Fruit fly (Drosophila melanogaster) Kc167 (cell line): ENCODE measurements around the gene tty.

Source experiments
- Myc ChIP-seq: fragments of >200 bp; optimal IDR thresholded peaks from 2 replicates; lab custom pipeline; 2017; ENCODE audit warnings: missing external identifiers
- Sin3A ChIP-seq: fragments of >200 bp; optimal IDR thresholded peaks from 2 replicates; lab custom pipeline; 2018; ENCODE audit warnings: missing external identifiers
- h ChIP-seq: fragments of >200 bp; optimal IDR thresholded peaks from 3 replicates; lab custom pipeline; 2018; ENCODE audit warnings: missing external identifiers
- insv ChIP-seq: fragments of >200 bp; optimal IDR thresholded peaks from 3 replicates; lab custom pipeline; 2018; ENCODE audit warnings: missing external identifiers
- psq ChIP-seq: fragments of >200 bp; optimal IDR thresholded peaks from 2 replicates; lab custom pipeline; 2017; ENCODE audit warnings: missing external identifiers
- ttk ChIP-seq: sonication (Bioruptor generic); optimal IDR thresholded peaks from 2 replicates; lab custom pipeline; 2017; ENCODE audit warnings: missing external identifiers

The tty gene

DNA sequence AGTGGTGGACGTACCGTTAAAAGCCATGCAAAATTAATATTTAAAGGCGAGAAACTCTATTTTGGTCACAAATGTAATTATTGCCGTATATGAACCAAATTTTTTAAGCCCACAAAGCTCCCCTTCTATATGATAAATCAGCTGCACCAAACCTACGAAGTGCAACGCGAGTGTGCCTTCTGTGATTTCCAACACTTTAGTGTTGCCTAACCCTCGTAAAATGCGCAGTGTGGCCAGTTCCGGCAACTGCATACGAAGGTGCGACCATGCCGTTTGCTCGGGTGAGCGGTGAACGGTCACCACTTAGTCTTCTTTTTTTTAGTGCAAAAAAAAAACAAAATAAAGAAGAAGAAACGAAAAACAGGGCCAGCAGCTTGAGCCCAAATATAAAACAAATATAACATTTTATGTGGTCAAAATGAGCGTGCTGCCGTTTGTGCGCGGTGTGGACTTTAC is at the start of gene tty, which contains the start of gene fliI:
tty (minus strand) TSS at position 201 of the 456 bp plus-strand sequence.
fliI (plus strand) TSS at position 266 of the 456 bp plus-strand sequence.
- TF ChIP-seq Sin3A (lab: Kevin White, UChicago) (no peak), insv (lab: Kevin White, UChicago) (no peak), ttk (lab: Kevin White, UChicago) (no peak), Myc (lab: Kevin White, UChicago) (no peak), h (lab: Kevin White, UChicago) (no peak), psq (lab: Kevin White, UChicago) (no peak)

DNA sequence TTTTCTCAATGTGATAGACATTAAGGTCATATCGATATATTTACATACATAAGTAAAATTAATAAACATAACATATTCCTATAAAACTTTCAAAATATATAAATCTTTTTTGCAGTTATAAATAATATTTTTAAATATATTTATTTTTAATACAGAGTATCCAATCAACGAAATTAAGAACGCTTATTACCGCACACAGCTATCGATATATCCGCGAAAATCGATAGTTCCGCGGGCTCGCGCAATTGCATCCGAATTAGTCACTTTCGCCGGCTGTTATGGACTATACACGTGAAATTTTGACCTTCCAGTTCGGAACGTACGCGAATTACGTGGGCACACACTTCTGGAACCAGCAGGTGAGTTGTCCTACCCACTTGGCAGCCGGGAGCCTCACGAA is 49.3 kb upstream of the tty start, which contains the start of gene mst:
mst (plus strand) TSS at position 244 of the 400 bp plus-strand sequence.
- TF ChIP-seq Myc (lab: Kevin White, UChicago) = no peak
- no peak for TF ChIP-seq h (lab: Kevin White, UChicago)
- no peak for TF ChIP-seq ttk (lab: Kevin White, UChicago)
- no peak for TF ChIP-seq psq (lab: Kevin White, UChicago)
- TF ChIP-seq Sin3A (lab: Kevin White, UChicago) = no peak
- TF ChIP-seq insv (lab: Kevin White, UChicago) = no peak

DNA sequence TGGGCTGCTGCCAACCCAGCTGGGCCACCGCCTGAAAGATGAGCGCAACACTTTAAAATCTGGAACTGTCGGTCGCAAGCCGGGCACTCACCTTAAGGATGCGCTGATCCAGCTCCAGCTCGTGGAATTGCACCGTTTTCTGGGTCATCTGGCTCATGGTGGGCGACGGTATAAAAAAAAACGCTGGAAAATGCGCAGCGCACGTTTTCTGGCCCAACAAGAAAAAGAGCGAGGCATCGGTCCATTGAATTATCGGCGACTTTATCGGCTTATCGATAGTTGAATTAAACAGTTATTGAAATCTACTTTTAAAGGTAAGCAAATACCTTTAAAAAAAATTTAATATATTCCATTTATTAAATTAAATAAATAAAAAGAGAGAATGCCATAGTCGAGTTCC is 48.2 kb upstream of the tty start, which contains the start of gene Ddx56:
Ddx56 (minus strand) TSS at position 252 of the 400 bp plus-strand sequence.
- no peak for TF ChIP-seq ttk (lab: Kevin White, UChicago)
- no peak for TF ChIP-seq insv (lab: Kevin White, UChicago)
- TF ChIP-seq Sin3A (lab: Kevin White, UChicago) = no peak
- TF ChIP-seq Myc (lab: Kevin White, UChicago) = no peak
- TF ChIP-seq h (lab: Kevin White, UChicago) = no peak
- TF ChIP-seq psq (lab: Kevin White, UChicago) = no peak

DNA sequence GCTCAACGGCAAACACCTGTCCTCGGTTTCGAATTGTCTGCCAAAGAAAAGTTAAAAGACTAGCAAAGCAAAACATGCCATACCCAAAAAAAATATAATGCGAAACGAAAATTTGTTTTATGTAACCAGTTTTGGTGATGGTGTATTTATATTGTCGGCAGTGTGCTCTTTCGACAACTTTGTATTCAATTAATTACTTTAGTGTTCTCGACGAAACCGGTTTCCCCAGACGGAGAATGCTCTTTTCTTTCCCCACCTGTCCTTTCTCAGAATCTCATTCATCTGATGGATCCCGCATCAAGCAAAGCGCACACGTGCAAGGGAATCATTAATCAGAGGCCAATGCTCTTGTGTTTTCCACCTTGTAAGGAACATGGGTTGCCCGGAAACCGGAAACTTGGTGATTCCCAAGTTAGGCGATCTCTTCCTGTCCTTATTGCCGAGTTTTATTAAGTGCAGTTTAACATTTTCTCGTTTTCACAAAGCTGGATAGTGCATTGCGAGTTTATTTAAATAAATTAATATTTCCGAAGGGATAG is 38.9 kb upstream of the tty start:
- no peak for TF ChIP-seq Myc (lab: Kevin White, UChicago)
- TF ChIP-seq ttk (lab: Kevin White, UChicago) = no peak
- TF ChIP-seq Sin3A (lab: Kevin White, UChicago) = no peak
- TF ChIP-seq psq (lab: Kevin White, UChicago) = no peak
- no peak for TF ChIP-seq h (lab: Kevin White, UChicago)

DNA sequence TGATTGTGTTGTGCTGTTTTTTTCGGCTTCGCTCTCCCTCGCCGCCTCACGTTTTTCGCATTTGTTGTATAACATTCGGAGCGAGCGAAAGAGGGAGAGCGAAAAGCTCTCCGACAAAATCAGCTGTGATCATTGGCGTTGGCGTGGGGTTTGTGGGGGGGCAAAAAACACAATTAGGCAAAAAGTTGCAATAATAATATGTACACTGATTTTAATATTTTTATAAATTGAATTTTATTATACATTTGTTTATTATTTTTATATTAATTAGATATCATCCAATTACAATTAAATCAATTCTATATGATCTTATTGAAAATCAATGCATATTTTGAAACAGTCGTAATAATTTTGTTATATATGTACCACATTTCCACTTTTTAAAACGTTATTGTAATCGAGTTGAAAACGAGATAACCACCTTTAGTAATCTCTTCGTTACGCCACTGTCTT is 36.1 kb upstream of the tty start:
- TF ChIP-seq h (lab: Kevin White, UChicago) (no peak), insv (lab: Kevin White, UChicago) (no peak), psq (lab: Kevin White, UChicago) (no peak), Myc (lab: Kevin White, UChicago) (no peak), Sin3A (lab: Kevin White, UChicago) (no peak), ttk (lab: Kevin White, UChicago) (no peak)

DNA sequence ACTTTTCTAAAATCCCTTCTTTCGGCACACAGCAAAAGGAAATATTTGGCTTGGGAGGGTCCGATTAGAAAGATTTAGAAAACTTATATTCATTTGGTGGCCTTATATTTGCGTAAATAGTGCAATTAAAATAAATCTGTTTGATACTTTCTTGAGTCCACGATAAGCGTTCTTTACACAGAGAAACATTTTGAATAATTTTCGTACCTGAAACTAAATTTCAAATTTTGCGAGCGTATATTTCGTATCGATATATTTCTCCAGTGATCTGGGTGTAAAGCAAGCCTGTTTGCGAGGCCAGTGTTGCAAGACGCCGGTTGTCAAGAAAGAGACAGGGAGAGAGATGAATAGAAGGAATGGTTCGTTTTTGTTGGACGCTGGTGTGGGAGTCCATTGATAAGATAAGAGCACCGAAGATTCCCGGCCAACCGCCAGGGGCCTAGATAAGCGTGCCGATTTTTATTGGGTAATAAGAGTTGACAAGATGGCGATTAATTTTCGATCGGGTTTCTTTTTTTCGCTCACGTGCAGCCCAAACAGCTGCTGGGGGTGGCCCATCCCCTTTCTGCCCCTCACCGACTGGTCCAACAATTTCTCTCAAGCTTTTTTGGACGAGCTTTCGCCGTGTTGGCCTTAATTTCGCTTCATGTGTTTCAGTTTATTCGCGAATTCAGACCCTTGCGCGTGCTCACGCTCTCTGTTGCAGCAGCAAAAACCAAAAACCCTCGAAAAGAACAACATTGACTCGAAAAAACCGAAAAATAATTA is 34.4 kb upstream of the tty start, which contains the start of gene slgA:
slgA (plus strand) TSS at position 344 of the 768 bp plus-strand sequence.
- TF ChIP-seq Sin3A (lab: Kevin White, UChicago) (no peak), ttk (lab: Kevin White, UChicago) (no peak)

DNA sequence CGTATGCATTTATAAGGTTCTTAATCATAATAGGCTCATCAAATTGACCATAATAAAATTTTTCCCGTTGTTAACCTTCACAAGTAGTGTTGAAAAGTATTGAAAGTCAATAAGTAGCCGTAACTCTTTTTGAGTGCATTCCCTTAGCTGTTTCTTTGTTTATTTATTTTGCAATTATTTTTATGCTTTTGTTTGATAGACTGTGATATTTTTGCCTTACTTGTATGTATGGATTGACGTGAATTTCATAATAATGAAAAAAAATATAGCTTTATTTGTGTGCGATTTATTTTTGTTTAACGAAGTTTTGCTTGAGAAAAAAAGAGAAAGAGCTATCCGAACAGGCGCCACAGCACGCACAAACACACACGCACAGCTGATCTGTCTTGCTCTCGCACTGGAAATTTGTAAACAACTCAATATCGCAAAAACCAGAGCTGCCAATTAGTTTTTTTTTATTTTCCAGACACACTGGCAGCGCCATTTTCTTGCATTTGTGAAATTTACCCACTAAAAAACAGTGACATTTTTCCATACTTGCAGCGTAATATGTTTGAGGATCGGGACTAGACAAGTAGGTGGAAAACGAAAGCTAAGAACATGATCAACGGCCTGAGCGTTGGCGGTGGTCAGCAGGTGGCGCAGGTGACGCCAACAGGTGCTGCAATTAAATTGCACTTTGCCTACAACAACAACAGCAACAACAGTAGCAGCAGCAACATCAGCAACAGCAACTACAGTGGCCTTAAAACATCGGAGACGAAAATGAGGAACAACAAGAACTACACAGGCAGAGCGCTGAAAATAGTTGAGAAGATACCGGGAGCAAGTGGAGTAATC is 29.9 kb upstream of the tty start:
- TF ChIP-seq insv (lab: Kevin White, UChicago) (no peak), ttk (lab: Kevin White, UChicago) (no peak), Myc (lab: Kevin White, UChicago) (no peak), psq (lab: Kevin White, UChicago) (no peak), h (lab: Kevin White, UChicago) (no peak), Sin3A (lab: Kevin White, UChicago) (no peak)

DNA sequence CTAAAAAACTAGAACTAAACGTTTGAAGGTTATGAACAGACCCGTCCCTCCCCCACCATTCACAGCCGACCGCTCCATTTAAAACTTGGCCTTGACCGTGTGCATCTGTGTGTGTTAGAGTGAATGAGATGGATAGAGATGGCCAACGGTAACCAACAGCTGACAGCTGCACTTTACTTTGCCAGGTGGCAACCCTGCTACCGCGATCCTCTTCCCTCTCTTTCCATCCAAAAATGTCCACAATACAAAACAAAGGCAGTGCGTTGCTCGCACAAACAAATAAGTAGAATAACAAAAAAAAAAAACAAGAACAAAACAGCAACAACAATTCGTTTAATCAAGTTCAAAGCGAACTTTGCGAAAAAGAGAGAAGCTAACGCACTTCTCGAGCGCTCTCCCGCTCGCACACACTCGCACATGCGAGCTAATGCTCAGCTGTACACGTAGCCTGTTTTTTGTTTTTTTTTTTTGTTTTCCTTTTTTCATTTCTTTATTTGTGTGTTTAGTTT is 29.0 kb upstream of the tty start:
- TF ChIP-seq Myc (lab: Kevin White, UChicago) (no peak), Sin3A (lab: Kevin White, UChicago) (no peak)

DNA sequence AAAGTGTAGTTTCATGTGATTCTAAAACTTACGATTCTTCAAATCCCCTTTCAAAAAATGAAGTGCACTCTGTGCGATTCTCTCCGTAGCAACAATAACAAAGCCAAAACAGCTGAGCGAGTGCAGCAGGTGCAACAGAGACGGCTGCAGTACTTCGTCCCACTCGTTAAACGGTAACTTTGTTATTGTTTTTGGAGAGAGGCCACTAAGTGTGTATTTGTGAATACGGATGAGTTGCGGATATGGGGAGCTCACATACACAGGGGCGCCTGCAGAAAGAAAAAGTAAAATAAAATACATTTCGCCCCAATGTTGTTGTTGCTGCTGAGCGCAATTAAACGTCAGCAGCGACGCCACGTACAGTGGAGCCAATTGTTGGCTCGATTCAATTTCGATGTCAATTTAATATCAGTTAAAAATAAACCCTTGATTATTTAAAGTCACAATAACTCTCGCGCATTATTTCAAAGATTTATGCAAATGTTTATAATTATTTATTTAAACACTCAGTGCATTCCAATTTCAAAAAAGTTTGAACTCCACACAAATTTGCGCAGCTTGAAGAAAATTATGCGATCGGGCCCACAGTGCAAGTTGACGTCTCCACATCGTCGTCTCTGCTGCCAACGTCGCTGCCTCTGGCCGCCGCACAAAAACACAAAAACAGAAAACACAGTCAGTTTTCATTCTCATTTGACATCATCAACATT is 28.0 kb upstream of the tty start:
- TF ChIP-seq Myc (lab: Kevin White, UChicago) (no peak), Sin3A (lab: Kevin White, UChicago) (no peak), h (lab: Kevin White, UChicago) (no peak), ttk (lab: Kevin White, UChicago) (no peak), insv (lab: Kevin White, UChicago) (no peak), psq (lab: Kevin White, UChicago) (no peak)

DNA sequence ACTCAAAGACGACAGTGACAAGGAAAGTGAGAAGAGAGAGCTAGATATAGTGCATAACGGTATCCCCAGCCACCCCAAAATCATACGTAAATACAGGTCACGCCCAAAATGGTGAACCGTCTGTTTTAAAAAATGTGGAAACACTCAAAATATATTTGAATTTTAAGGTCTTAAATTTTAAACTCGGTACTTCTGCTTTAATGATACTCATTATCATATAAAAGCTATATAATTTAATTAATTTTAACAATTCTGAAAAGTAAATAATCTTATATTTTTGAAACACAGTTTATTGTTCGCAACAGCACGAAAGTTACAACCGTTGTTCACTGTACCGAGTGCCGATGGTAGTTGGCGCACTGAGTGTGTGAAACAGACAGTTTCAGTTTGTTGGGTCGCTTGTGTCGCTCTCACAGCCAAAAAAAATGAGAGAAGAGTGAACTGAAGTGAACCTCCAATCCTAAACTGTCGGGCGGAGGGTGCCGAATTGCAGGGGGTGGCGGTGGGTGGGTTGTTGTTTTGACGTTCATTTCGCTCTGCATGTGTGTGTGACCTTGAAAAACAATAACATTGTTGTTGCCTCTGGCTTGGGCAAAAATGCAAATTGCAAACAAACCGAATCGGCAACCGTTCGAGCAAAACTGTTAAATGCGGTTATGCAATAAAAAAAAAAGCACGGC is 27.0 kb upstream of the tty start:
- no peak for TF ChIP-seq h (lab: Kevin White, UChicago)
- no peak for TF ChIP-seq psq (lab: Kevin White, UChicago)
- TF ChIP-seq ttk (lab: Kevin White, UChicago) = no peak
- no peak for TF ChIP-seq Myc (lab: Kevin White, UChicago)
- no peak for TF ChIP-seq insv (lab: Kevin White, UChicago)
- TF ChIP-seq Sin3A (lab: Kevin White, UChicago) = no peak
